Worm (Caenorhabditis elegans): ENCODE data around the gene F26A1.9.

The F26A1.9 gene

ce11 chrIII:4863127-4863526 is 33.8 kb upstream of the F26A1.9 start, which contains the start of gene coq-8:
coq-8 (plus strand) TSS chrIII:4863427.
- TF ChIP-seq scrt-1 (GFP tag; IDR thresholded peaks at IDR 0.05) (no peak), B0310.2 (tag; optimal IDR thresholded peaks at IDR 0.05) (no peak), flt-1 (GFP tag; IDR thresholded peaks at IDR 0.05) (no peak)

- TF ChIP-seq tra-4 (tag; optimal IDR thresholded peaks at IDR 0.05) (no peak), tbx-37 (GFP tag; conservative IDR thresholded peaks at IDR 0.05) (no peak), ceh-36 (tag; optimal IDR thresholded peaks at IDR 0.05) (no peak), ets-7 (tag; optimal IDR thresholded peaks at IDR 0.05) (no peak), hnd-1 (tag; optimal IDR thresholded peaks at IDR 0.05) (no peak), sea-1 (GFP tag; conservative IDR thresholded peaks at IDR 0.05) (no peak), ama-1 (optimal IDR thresholded peaks at IDR 0.05) (no peak), hmg-4 (GFP tag; optimal IDR thresholded peaks at IDR 0.05) (no peak)
Measured at ce11 chrIII:4861744-4862401, 32.5 kb upstream of the F26A1.9 start, which contains the start of the genes C35D10.10 and C35D10.5. C35D10.10 (minus strand) TSS chrIII:4861794. C35D10.5 (plus strand) TSS chrIII:4862351.

DNA sequence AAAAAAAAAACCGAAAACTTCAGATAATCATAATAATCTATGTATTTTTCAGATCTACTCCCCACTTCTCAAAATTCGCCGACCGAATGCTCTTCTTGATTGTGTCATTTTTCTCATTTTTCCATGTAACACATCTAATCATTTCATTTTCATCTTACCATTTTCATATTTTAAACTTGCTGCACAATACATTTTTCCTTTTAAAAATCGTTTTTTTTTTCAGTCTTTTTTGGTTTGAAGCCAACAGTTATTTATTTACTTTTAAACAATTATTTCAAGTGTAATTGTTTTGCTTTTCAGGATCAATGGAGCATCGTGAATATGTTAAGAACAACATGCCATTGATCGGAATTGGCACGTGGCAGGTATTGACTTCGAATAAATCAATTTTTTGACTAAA is 29.7 kb upstream of the F26A1.9 start, which contains the start of gene C35D10.6:
Gene C35D10.6 (plus strand): TSS at position 301 of the 400 bp plus-strand sequence.
- no peak for TF ChIP-seq ama-1 (optimal IDR thresholded peaks at IDR 0.05)
- no peak for TF ChIP-seq tbx-11 (GFP tag; IDR thresholded peaks at IDR 0.05)
- no peak for TF ChIP-seq flt-1 (GFP tag; IDR thresholded peaks at IDR 0.05)
- TF ChIP-seq sea-1 (GFP tag; conservative IDR thresholded peaks at IDR 0.05): no peak
- TF ChIP-seq tra-4 (tag; optimal IDR thresholded peaks at IDR 0.05): no peak
- no peak for TF ChIP-seq F13C5.2 (tag; optimal IDR thresholded peaks at IDR 0.05)
- no peak for TF ChIP-seq ets-7 (tag; optimal IDR thresholded peaks at IDR 0.05)
- no peak for TF ChIP-seq hmbx-1 (tag; optimal IDR thresholded peaks at IDR 0.05)
- TF ChIP-seq aly-1 (tag; optimal IDR thresholded peaks at IDR 0.05): no peak
- TF ChIP-seq B0310.2 (tag; optimal IDR thresholded peaks at IDR 0.05): no peak
- no peak for TF ChIP-seq ceh-13 (GFP tag; optimal IDR thresholded peaks at IDR 0.05)
- TF ChIP-seq pes-1 (GFP tag; IDR thresholded peaks at IDR 0.05): no peak
- TF ChIP-seq ceh-36 (tag; optimal IDR thresholded peaks at IDR 0.05): no peak
- no peak for TF ChIP-seq hmg-4 (GFP tag; optimal IDR thresholded peaks at IDR 0.05)

DNA sequence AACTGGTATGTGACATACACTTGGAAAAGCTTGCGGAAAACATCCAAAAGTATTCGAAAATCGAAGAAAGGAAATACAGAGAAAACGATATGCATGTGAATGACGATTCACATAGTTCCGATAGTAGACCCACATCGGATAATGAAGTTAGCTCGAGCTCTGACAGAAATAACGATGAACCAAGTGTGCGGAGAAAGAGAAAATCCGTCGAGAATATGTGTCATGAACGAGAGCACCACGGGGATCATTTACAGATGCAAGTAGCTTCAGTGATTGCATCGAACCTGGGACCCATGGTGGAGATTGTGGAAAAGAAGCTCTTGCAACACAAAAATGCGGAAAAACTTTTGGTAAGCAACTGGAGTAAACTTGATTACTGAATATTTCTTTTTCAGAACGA is 27.7 kb upstream of the F26A1.9 start:
- TF ChIP-seq B0310.2 (tag; optimal IDR thresholded peaks at IDR 0.05): no peak
- TF ChIP-seq tbx-11 (GFP tag; IDR thresholded peaks at IDR 0.05): no peak
- no peak for TF ChIP-seq tbx-37 (GFP tag; conservative IDR thresholded peaks at IDR 0.05)
- TF ChIP-seq hnd-1 (tag; optimal IDR thresholded peaks at IDR 0.05): no peak
- no peak for TF ChIP-seq ceh-13 (GFP tag; optimal IDR thresholded peaks at IDR 0.05)
- TF ChIP-seq flt-1 (GFP tag; IDR thresholded peaks at IDR 0.05): no peak
- no peak for TF ChIP-seq scrt-1 (GFP tag; IDR thresholded peaks at IDR 0.05)
- TF ChIP-seq F13C5.2 (tag; optimal IDR thresholded peaks at IDR 0.05): no peak
- TF ChIP-seq aly-1 (tag; optimal IDR thresholded peaks at IDR 0.05): no peak
- no peak for TF ChIP-seq pes-1 (GFP tag; IDR thresholded peaks at IDR 0.05)
- no peak for TF ChIP-seq sea-1 (GFP tag; conservative IDR thresholded peaks at IDR 0.05)
- no peak for TF ChIP-seq ets-7 (tag; optimal IDR thresholded peaks at IDR 0.05)
- TF ChIP-seq tra-4 (tag; optimal IDR thresholded peaks at IDR 0.05): no peak
- no peak for TF ChIP-seq hmbx-1 (tag; optimal IDR thresholded peaks at IDR 0.05)
- TF ChIP-seq ama-1 (optimal IDR thresholded peaks at IDR 0.05): no peak

DNA sequence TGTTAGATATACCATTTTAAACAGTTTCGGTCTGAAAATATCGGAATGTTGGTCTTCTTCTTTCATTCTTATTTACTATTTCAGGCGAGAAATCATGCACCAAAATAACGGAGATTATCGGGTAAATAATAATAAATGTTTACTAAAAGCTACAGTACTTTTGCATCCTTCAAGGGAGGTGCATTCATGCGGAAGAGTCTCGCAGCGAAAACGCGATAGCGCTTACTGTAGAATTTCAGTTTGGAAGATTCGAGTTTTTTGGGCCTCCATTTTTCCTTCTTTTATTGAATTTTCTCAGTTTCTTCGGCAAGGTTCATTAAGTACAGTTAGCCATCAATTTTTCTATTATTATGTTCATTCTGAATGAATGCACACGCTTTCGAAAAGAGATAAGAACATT is 26.8 kb upstream of the F26A1.9 start, which contains the start of gene C35D10.7:
Gene C35D10.7 (plus strand): TSS at position 85 of the 400 bp plus-strand sequence.
- TF ChIP-seq scrt-1 (GFP tag; IDR thresholded peaks at IDR 0.05): no peak
- TF ChIP-seq aly-1 (tag; optimal IDR thresholded peaks at IDR 0.05): no peak
- TF ChIP-seq sea-1 (GFP tag; conservative IDR thresholded peaks at IDR 0.05): no peak
- TF ChIP-seq flt-1 (GFP tag; IDR thresholded peaks at IDR 0.05): no peak
- no peak for TF ChIP-seq hmbx-1 (tag; optimal IDR thresholded peaks at IDR 0.05)
- TF ChIP-seq B0310.2 (tag; optimal IDR thresholded peaks at IDR 0.05): no peak
- TF ChIP-seq ceh-13 (GFP tag; optimal IDR thresholded peaks at IDR 0.05): no peak
- no peak for TF ChIP-seq ama-1 (optimal IDR thresholded peaks at IDR 0.05)
- TF ChIP-seq hmg-4 (GFP tag; optimal IDR thresholded peaks at IDR 0.05): no peak

- TF ChIP-seq tra-4 (tag; optimal IDR thresholded peaks at IDR 0.05) (no peak), hnd-1 (tag; optimal IDR thresholded peaks at IDR 0.05) (no peak), scrt-1 (GFP tag; IDR thresholded peaks at IDR 0.05) (no peak), B0310.2 (tag; optimal IDR thresholded peaks at IDR 0.05) (no peak), flt-1 (GFP tag; IDR thresholded peaks at IDR 0.05) (no peak), ceh-13 (GFP tag; optimal IDR thresholded peaks at IDR 0.05) (no peak), sea-1 (GFP tag; conservative IDR thresholded peaks at IDR 0.05) (no peak), ets-7 (tag; optimal IDR thresholded peaks at IDR 0.05) (no peak), hmg-4 (GFP tag; optimal IDR thresholded peaks at IDR 0.05) (no peak), aly-1 (tag; optimal IDR thresholded peaks at IDR 0.05) (no peak)
Measured at ce11 chrIII:4854918-4855317, 25.6 kb upstream of the F26A1.9 start, which contains the start of gene C35D10.8. C35D10.8 (plus strand) TSS chrIII:4855218.

DNA sequence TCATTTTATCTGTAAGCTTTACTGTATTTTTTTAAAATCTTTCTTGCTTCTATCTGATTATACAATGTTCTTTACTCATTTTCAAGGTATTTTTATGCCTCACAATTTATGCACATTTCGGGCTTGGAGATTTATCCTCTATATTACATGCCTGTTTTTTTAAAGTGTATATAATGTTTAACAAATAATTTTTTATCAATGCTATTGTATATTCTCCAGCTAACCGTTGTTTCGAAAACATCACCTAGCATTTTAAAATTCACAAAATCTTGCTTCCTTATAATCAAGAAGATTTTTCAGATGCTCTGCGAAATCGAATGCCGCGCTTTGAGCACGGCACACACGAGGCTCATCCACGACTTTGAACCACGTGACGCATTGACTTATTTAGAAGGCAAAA is 22.7 kb upstream of the F26A1.9 start, which contains the start of gene ced-4:
Gene ced-4 (plus strand): TSS at position 301 of the 400 bp plus-strand sequence.
- TF ChIP-seq ceh-13 (GFP tag; optimal IDR thresholded peaks at IDR 0.05) (no peak), ets-7 (tag; optimal IDR thresholded peaks at IDR 0.05) (no peak), aly-1 (tag; optimal IDR thresholded peaks at IDR 0.05) (no peak), tra-4 (tag; optimal IDR thresholded peaks at IDR 0.05) (no peak)

- TF ChIP-seq hmg-4 (GFP tag; optimal IDR thresholded peaks at IDR 0.05) (no peak), flt-1 (GFP tag; IDR thresholded peaks at IDR 0.05) (no peak), ets-7 (tag; optimal IDR thresholded peaks at IDR 0.05) (no peak), hmbx-1 (tag; optimal IDR thresholded peaks at IDR 0.05) (no peak), tra-4 (tag; optimal IDR thresholded peaks at IDR 0.05) (no peak), aly-1 (tag; optimal IDR thresholded peaks at IDR 0.05) (no peak), tbx-37 (GFP tag; conservative IDR thresholded peaks at IDR 0.05) (no peak)
Measured at ce11 chrIII:4850139-4850538, 20.8 kb upstream of the F26A1.9 start, which contains the start of gene F26A1.1. F26A1.1 (plus strand) TSS chrIII:4850507.

Measured in whole organism, early embryonic.